Fruit fly (Drosophila melanogaster) whole organism, wandering third instar larva: Measurements from ENCODE around the gene CG13390.

Experiments used
- CG9705 ChIP-seq: fragments of 200-800 bp; sonication (Bioruptor generic); optimal IDR thresholded peaks from 2 replicates; lab custom pipeline; 2018; ENCODE audit warnings: missing biosample characterization, mild to moderate bottlenecking, missing genetic modification characterization
- CrebA ChIP-seq: fragments of 200-800 bp; sonication (Bioruptor generic); optimal IDR thresholded peaks from 2 replicates; lab custom pipeline; 2016; ENCODE audit warnings: missing biosample characterization, mild to moderate bottlenecking, missing genetic modification characterization, borderline replicate concordance
- Dfd ChIP-seq: fragments of >200 bp; optimal IDR thresholded peaks from 2 replicates; lab custom pipeline; 2017; ENCODE audit warnings: missing biosample characterization, missing genetic modification characterization
- Hr78 ChIP-seq: fragments of >200 bp; optimal IDR thresholded peaks from 2 replicates; lab custom pipeline; 2017; ENCODE audit warnings: missing biosample characterization, missing genetic modification characterization
- OdsH ChIP-seq: fragments of 200-800 bp; sonication (Bioruptor generic); optimal IDR thresholded peaks from 2 replicates; lab custom pipeline; 2016; ENCODE audit warnings: missing biosample characterization, mild to moderate bottlenecking, missing genetic modification characterization
- Sp1 ChIP-seq: fragments of 200-800 bp; sonication (Bioruptor generic); optimal IDR thresholded peaks from 3 replicates; lab custom pipeline; 2019; ENCODE audit warnings: missing biosample characterization, mild to moderate bottlenecking, missing genetic modification characterization, moderate library complexity
- br ChIP-seq: fragments of 200-800 bp; sonication (Bioruptor generic); optimal IDR thresholded peaks from 2 replicates; lab custom pipeline; 2016; ENCODE audit warnings: missing biosample characterization, missing genetic modification characterization
- dmrt93B ChIP-seq: fragments of 200-800 bp; sonication (Bioruptor generic); optimal IDR thresholded peaks from 2 replicates; lab custom pipeline; 2018; ENCODE audit warnings: missing biosample characterization, mild to moderate bottlenecking, missing genetic modification characterization
- h ChIP-seq: fragments of 200-800 bp; sonication (Bioruptor generic); optimal IDR thresholded peaks from 3 replicates; lab custom pipeline; 2016; ENCODE audit warnings: missing biosample characterization, mild to moderate bottlenecking, missing genetic modification characterization
- psq ChIP-seq: fragments of 200-800 bp; sonication (Bioruptor generic); optimal IDR thresholded peaks from 3 replicates; lab custom pipeline; 2017; ENCODE audit warnings: missing biosample characterization, mild to moderate bottlenecking, missing genetic modification characterization, moderate library complexity
- sv ChIP-seq: fragments of 200-800 bp; sonication (Bioruptor generic); optimal IDR thresholded peaks from 3 replicates; lab custom pipeline; 2016; ENCODE audit warnings: missing biosample characterization, missing genetic modification characterization
- tai ChIP-seq: sonication (Bioruptor generic); optimal IDR thresholded peaks from 2 replicates; lab custom pipeline; 2016; ENCODE audit warnings: missing biosample characterization, missing genetic modification characterization
- woc ChIP-seq: sonication (Bioruptor generic); optimal IDR thresholded peaks from 2 replicates; lab custom pipeline; 2016; ENCODE audit warnings: missing biosample characterization, mild to moderate bottlenecking, missing genetic modification characterization

- TF ChIP-seq woc (GFP tag; lab: Kevin White, UChicago) = peak; percentile 64
- TF ChIP-seq CG9705 = peak; percentile 36
- peak; percentile 49 for TF ChIP-seq OdsH
- no peak for TF ChIP-seq Hr78 (GFP tag; lab: Kevin White, UChicago)
- no peak for TF ChIP-seq Dfd (GFP tag; lab: Kevin White, UChicago)
- no peak for TF ChIP-seq CrebA (GFP tag; lab: Kevin White, UChicago)
- peak; percentile 81 for TF ChIP-seq h
- peak; percentile 73 for TF ChIP-seq br (GFP tag; lab: Kevin White, UChicago)
- no peak for TF ChIP-seq tai (GFP tag; lab: Kevin White, UChicago)
- peak; percentile 35 for TF ChIP-seq dmrt93B (GFP tag; lab: Kevin White, UChicago)
- TF ChIP-seq psq = peak; percentile 100
- peak; percentile 67 for TF ChIP-seq Sp1 (GFP tag; lab: Kevin White, UChicago)
- no peak for TF ChIP-seq sv (GFP tag; lab: Kevin White, UChicago)
Measured at dm6 chr2L:8416350-8417046, 39.9 kb upstream of the CG13390 start.
